Fruit fly (Drosophila melanogaster) whole organism, adult: ENCODE data around the gene RtGEF.

Source experiments
- CG1620 ChIP-seq: fragments of 200-800 bp; sonication (Bioruptor generic); optimal IDR thresholded peaks from 2 replicates; lab custom pipeline; 2016; ENCODE audit warnings: missing biosample characterization, missing genetic modification characterization
- CG7101 ChIP-seq: fragments of 200-800 bp; sonication (Bioruptor generic); optimal IDR thresholded peaks from 2 replicates; lab custom pipeline; 2018; ENCODE audit warnings: missing biosample characterization, mild to moderate bottlenecking, missing genetic modification characterization, moderate library complexity
- Mnt ChIP-seq: fragments of 200-800 bp; sonication (Bioruptor generic); optimal IDR thresholded peaks from 2 replicates; lab custom pipeline; 2016; ENCODE audit warnings: missing biosample characterization, mild to moderate bottlenecking, missing genetic modification characterization
- cic ChIP-seq: fragments of 200-800 bp; sonication (Bioruptor generic); optimal IDR thresholded peaks from 2 replicates; lab custom pipeline; 2017; ENCODE audit warnings: missing biosample characterization, mild to moderate bottlenecking, missing genetic modification characterization, moderate library complexity
- cnc ChIP-seq, 2 experiments: fragments of >200 bp; optimal IDR thresholded peaks; 2 replicates each; lab custom pipeline; 2017
- ovo ChIP-seq: fragments of 200-800 bp; sonication (Bioruptor generic); optimal IDR thresholded peaks from 2 replicates; lab custom pipeline; 2016; ENCODE audit warnings: missing biosample characterization, missing genetic modification characterization
- pad ChIP-seq: fragments of 200-800 bp; sonication (Bioruptor generic); optimal IDR thresholded peaks from 3 replicates; lab custom pipeline; 2017; ENCODE audit warnings: missing biosample characterization, missing genetic modification characterization, mild to moderate bottlenecking, moderate library complexity, missing genetic modification reagents

dm6 chr2L:20381329-20381728 lies 31.1 kb downstream of the RtGEF start:
- TF ChIP-seq cic (GFP tag; lab: Kevin White, UChicago) (no peak), pad (GFP tag; lab: Kevin White, UChicago) (no peak), ovo (GFP tag; lab: Kevin White, UChicago) (no peak), CG1620 (GFP tag; lab: Kevin White, UChicago) (no peak), Mnt (GFP tag; lab: Kevin White, UChicago) (no peak), cnc (optimal IDR thresholded peaks at IDR 0.05; lab: Kevin White, UChicago) (no peak), CG7101 (tag; lab: Kevin White, UChicago) (no peak)
